Worm (Caenorhabditis elegans): Measurements from ENCODE around the gene scc-1.

scc-1 gene

DNA sequence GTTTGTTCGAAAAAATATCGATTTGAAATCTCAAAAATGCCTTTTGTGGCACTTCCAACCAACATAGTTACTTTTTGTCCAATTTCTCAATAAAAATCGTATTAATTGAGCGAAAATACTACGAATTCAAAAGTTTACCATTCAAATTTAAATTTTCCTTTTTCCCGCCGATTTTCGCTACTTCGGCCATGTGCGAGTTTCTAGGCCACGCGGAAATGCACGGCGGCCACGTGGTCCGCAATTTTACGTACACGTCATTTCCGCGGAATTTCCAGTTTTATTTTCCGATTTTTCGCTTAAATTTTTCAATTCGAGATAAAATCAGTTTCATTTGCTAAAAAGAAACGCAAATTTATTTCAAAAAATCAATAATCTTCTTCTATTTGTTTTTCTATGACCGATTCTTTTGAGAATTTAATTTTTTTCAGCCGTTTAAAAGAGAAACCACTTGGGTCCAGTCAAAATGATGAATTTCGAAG, 41.5 kb downstream of the scc-1 start, which contains the start of gene eas-1 (continued):
- TF ChIP-seq sox-2 (GFP tag; IDR thresholded peaks at IDR 0.05): no peak
- TF ChIP-seq pha-4 (tag; optimal IDR thresholded peaks at IDR 0.05): no peak
- TF ChIP-seq ceh-19 (GFP tag; optimal IDR thresholded peaks at IDR 0.05): no peak
- TF ChIP-seq elt-2 (tag; optimal IDR thresholded peaks at IDR 0.05): peak; percentile 92
- no peak for TF ChIP-seq elt-4 (tag; optimal IDR thresholded peaks at IDR 0.05)
- TF ChIP-seq unc-86 (tag; optimal IDR thresholded peaks at IDR 0.05): peak; percentile 5
- no peak for TF ChIP-seq fax-1 (tag; optimal IDR thresholded peaks at IDR 0.05)
- TF ChIP-seq unc-55 (GFP tag; optimal IDR thresholded peaks at IDR 0.05): peak; percentile 30
- TF ChIP-seq syd-9 (tag; optimal IDR thresholded peaks at IDR 0.05): no peak
- TF ChIP-seq ahr-1 (tag; optimal IDR thresholded peaks at IDR 0.05): no peak
- TF ChIP-seq odd-2 (tag; optimal IDR thresholded peaks at IDR 0.05): no peak
- TF ChIP-seq fkh-10 (GFP tag; optimal IDR thresholded peaks at IDR 0.05): no peak
- peak; percentile 13 for TF ChIP-seq hlh-15 (tag; optimal IDR thresholded peaks at IDR 0.05)
- peak; percentile 96 for TF ChIP-seq ceh-31 (tag; optimal IDR thresholded peaks at IDR 0.05)
- TF ChIP-seq pqm-1 (tag; optimal IDR thresholded peaks at IDR 0.05): peak; percentile 46
- TF ChIP-seq K02D7.2 (tag; optimal IDR thresholded peaks at IDR 0.05): no peak
- no peak for TF ChIP-seq dve-1 (tag; optimal IDR thresholded peaks at IDR 0.05)
- no peak for TF ChIP-seq ceh-48 (tag; optimal IDR thresholded peaks at IDR 0.05)
- no peak for TF ChIP-seq gmeb-2 (tag; optimal IDR thresholded peaks at IDR 0.05)
- TF ChIP-seq zip-5 (tag; optimal IDR thresholded peaks at IDR 0.05): peak; percentile 74
- TF ChIP-seq pat-9 (tag; optimal IDR thresholded peaks at IDR 0.05): no peak
- peak; percentile 86 for TF ChIP-seq ref-2 (tag; optimal IDR thresholded peaks at IDR 0.05)
- peak; percentile 54 for TF ChIP-seq F13H6.1 (tag; optimal IDR thresholded peaks at IDR 0.05)
- no peak for TF ChIP-seq hlh-13 (GFP tag; optimal IDR thresholded peaks at IDR 0.05)
- peak; percentile 77 for TF ChIP-seq mec-3 (tag; optimal IDR thresholded peaks at IDR 0.05; ENCODE audit: borderline replicate concordance)
- no peak for TF ChIP-seq npax-4 (tag; optimal IDR thresholded peaks at IDR 0.05)
- no peak for TF ChIP-seq T23F11.4 (GFP tag; optimal IDR thresholded peaks at IDR 0.05)
- TF ChIP-seq lin-11 (tag; optimal IDR thresholded peaks at IDR 0.05): no peak
- no peak for TF ChIP-seq ama-1 (optimal IDR thresholded peaks at IDR 0.05)
- TF ChIP-seq sox-4 (tag; optimal IDR thresholded peaks at IDR 0.05): no peak
- TF ChIP-seq unc-3 (GFP tag; conservative IDR thresholded peaks at IDR 0.05): no peak
- peak; percentile 21 for TF ChIP-seq unc-3 (tag; optimal IDR thresholded peaks at IDR 0.05)
- no peak for TF ChIP-seq che-1 (tag; optimal IDR thresholded peaks at IDR 0.05)

DNA sequence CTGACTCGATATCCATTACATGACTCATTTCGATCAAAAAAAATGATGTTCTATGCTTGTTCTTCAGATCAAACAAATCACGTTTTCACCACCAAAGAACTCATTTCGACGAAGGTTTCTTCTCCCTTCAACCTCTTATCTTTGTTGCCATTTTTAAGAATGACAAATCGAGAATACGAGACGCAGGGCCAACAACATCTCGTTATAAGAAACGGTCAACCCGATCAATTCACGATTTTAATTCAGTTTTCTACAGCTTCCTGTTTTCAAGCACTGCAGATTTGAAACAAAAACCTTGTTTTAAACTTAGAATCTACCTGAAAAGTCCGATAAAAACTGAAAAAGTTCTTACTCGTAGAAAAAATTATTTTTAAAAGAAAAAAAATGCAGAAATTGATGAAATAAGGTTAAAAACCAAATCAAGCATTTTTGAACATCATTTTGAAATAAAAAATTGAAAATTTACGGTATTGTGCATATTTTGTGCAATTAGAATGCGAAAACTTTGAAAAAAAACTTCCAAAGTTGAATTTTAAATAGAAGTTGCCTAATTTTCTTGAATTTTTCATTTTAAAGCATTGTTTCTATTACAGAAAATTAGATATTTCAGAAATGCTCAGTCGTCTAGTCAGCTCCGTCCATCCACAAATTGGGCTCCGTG, 43.1 kb downstream of the scc-1 start, which contains the start of gene acs-11:
acs-11 (plus strand) TSS at position 611 of the 661 bp plus-strand sequence.
- TF ChIP-seq unc-42 (tag; optimal IDR thresholded peaks at IDR 0.05) (no peak), nhr-11 (tag; optimal IDR thresholded peaks at IDR 0.05) (no peak), ceh-9 (tag; optimal IDR thresholded peaks at IDR 0.05) (no peak), ceh-30 (tag; optimal IDR thresholded peaks at IDR 0.05) (no peak), ceh-22 (tag; optimal IDR thresholded peaks at IDR 0.05) (no peak), unc-86 (tag; optimal IDR thresholded peaks at IDR 0.05) (no peak), pat-9 (tag; optimal IDR thresholded peaks at IDR 0.05) (no peak), nhr-232 (tag; optimal IDR thresholded peaks at IDR 0.05) (no peak), gmeb-2 (tag; optimal IDR thresholded peaks at IDR 0.05) (no peak), fkh-6 (tag; optimal IDR thresholded peaks at IDR 0.05) (no peak), eyg-1 (tag; optimal IDR thresholded peaks at IDR 0.05) (no peak), unc-3 (GFP tag; conservative IDR thresholded peaks at IDR 0.05) (no peak), unc-3 (tag; optimal IDR thresholded peaks at IDR 0.05) (no peak), sox-4 (tag; optimal IDR thresholded peaks at IDR 0.05) (no peak), pag-3 (tag; optimal IDR thresholded peaks at IDR 0.05; ENCODE audit: borderline replicate concordance) (no peak), ceh-31 (tag; optimal IDR thresholded peaks at IDR 0.05) (no peak), odd-2 (tag; optimal IDR thresholded peaks at IDR 0.05) (no peak)
